Worm (Caenorhabditis elegans): ENCODE results near the gene ZK892.3.

DNA sequence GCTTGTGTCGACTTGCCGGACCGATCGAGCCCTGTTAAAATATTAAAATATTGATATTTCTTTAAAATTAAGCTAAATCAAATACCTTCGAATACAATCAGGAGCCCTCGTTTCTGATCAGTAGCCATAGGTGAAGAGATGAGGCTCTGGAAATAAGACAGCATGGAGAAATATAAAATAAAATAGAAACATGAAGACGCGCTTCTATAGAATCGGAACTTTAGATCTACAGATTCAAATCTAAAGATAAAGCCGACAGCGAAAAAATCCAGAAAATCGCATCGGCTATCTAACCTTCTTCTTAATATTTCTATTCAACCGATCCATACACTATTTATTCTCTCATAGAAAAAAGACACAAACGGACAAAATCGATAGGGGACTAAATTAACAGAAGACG, 34.7 kb upstream of the ZK892.3 start, which contains the start of gene dtmk-1:
- no peak for TF ChIP-seq tab-1 (GFP tag; IDR thresholded peaks at IDR 0.05)
- TF ChIP-seq T22C8.4 (GFP tag; IDR thresholded peaks at IDR 0.05), result no peak
- no peak for TF ChIP-seq med-1 (GFP tag; optimal IDR thresholded peaks at IDR 0.05; ENCODE audit: insufficient read depth)

Data from whole organism, midembryonic.